Worm (Caenorhabditis elegans): Measurements from ENCODE around the gene Y54F10BM.22.

- TF ChIP-seq lsy-2 (tag; optimal IDR thresholded peaks at IDR 0.05): no peak
- no peak for TF ChIP-seq nhr-76 (tag; optimal IDR thresholded peaks at IDR 0.05)
- TF ChIP-seq nhr-12 (tag; optimal IDR thresholded peaks at IDR 0.05): no peak
- no peak for TF ChIP-seq elt-1 (tag; optimal IDR thresholded peaks at IDR 0.05; ENCODE audit: borderline replicate concordance, insufficient read depth)
- no peak for TF ChIP-seq unc-62 (GFP tag; optimal IDR thresholded peaks at IDR 0.05)
Observed at ce11 chrIII:2313985-2314494, 33.3 kb downstream of the Y54F10BM.22 start, which contains the start of the genes fbxa-66 and iffb-1.

Measured in whole organism, mixed stage, embryonic.